Worm (Caenorhabditis elegans): ENCODE data around the gene dpy-31.

The dpy-31 gene

DNA sequence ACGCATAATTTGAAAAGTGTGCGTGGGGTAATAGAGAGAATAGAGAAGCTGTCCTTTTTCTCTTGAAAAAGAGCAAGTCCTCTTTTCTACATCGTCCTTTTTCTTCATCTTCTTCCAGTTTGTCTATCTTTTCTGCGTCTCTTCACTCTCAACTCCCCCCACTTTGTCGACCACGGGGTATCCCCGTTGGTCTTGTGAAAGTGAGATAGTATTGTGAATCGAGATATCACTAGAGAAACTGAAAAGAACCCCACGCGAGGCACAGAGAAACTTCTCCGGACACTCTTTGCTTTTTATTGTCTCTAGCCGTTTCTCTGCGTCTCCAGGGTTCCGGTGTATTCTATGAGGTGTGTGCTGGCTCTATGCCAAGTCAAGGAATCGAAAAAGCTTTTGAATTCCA, 46.4 kb upstream of the dpy-31 start (continued):
- no peak for TF ChIP-seq rec-8 (tag; optimal IDR thresholded peaks at IDR 0.05)
- no peak for TF ChIP-seq egl-44 (GFP tag; IDR thresholded peaks at IDR 0.05)
- TF ChIP-seq mel-28 (tag; optimal IDR thresholded peaks at IDR 0.05; ENCODE audit: borderline replicate concordance), result no peak
- peak; percentile 80 for TF ChIP-seq somi-1 (GFP tag; optimal IDR thresholded peaks at IDR 0.05)
- TF ChIP-seq bed-1 (GFP tag; IDR thresholded peaks at IDR 0.05), result no peak
- TF ChIP-seq chd-7 (tag; optimal IDR thresholded peaks at IDR 0.05), result peak; percentile 87
- TF ChIP-seq nhr-80 (tag; optimal IDR thresholded peaks at IDR 0.05), result peak; percentile 77
- no peak for TF ChIP-seq F49E8.2 (tag; optimal IDR thresholded peaks at IDR 0.05; ENCODE audit: insufficient read depth)
- TF ChIP-seq unc-62 (GFP tag; optimal IDR thresholded peaks at IDR 0.05), result peak; percentile 29
- TF ChIP-seq hlh-26 (GFP tag; conservative IDR thresholded peaks at IDR 0.05), result no peak
- TF ChIP-seq tbx-9 (tag; optimal IDR thresholded peaks at IDR 0.05; ENCODE audit: borderline replicate concordance), result no peak
- TF ChIP-seq nfya-1 (tag; optimal IDR thresholded peaks at IDR 0.05; ENCODE audit: borderline replicate concordance, insufficient read depth), result no peak
- TF ChIP-seq F55B11.4 (tag; optimal IDR thresholded peaks at IDR 0.05; ENCODE audit: borderline replicate concordance, insufficient read depth), result no peak

DNA sequence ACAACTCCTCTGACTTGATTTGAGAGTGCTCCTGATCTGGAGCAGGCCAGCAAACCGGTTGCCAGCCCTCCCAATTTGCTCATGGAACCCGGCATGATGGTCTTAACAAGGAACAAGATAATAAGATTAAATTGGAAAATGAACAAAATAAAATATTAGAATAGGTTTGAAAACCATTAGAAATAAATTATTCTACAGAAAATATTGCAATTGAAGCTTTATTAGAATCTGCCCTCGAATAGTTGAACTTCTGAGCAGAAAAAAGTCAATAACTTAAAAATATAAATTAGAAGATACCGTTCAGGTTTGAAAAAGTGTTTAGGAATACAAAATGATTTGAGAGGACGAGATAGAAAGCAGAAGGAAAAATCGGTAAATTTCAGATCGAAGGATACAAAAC, 43.3 kb upstream of the dpy-31 start, which contains the start of gene nuo-4:
TSS of gene nuo-4 (minus strand) at position 101 of the 400 bp plus-strand sequence.
- TF ChIP-seq egl-18 (GFP tag; IDR thresholded peaks at IDR 0.05), result no peak
- TF ChIP-seq madf-3 (GFP tag; IDR thresholded peaks at IDR 0.05), result peak; percentile 73; the same call in 1 of the 2 replicates

DNA sequence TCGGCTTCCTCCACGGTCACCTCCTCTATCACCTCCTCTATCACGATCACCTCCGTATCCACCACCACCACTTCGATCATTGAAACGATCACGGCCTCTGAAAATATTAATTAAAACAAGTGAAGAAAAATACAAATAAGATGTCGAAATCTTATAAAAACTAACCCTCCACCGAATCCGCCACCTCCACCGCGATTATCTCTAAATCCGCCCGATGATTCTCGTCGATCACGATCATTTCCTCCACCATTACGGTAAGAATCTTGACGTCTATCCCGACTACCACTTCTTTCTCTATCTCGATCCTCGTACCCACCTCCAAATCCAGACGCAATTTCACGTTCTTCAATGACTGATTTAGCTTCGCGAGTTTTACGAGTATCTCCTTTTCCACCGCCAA, 42.8 kb upstream of the dpy-31 start:
- TF ChIP-seq mel-28 (tag; optimal IDR thresholded peaks at IDR 0.05; ENCODE audit: borderline replicate concordance), result no peak

DNA sequence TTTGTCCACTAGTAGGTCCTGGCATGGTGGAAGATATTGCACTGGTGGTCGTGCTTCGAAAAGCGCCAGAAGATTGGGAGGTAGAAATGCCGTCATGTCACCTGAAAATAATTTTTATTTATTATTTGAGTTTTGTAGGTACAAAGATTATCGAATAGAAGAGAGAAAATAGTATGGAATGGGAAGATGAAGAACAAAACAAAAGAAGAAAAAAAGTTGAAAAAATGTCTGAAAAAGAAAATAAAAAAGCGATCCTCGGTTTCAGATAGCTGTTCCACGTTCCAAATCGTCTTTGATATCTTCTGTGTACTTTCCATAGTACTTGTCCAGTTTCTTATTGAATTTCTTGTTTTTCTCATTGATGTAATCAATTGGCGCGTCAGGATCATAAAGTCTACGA, 41.0 kb upstream of the dpy-31 start, which contains the start of gene rnp-7:
TSS of gene rnp-7 (minus strand) at position 101 of the 400 bp plus-strand sequence.
- TF ChIP-seq ztf-25 (GFP tag; IDR thresholded peaks at IDR 0.05) (no peak), madf-8 (GFP tag; conservative IDR thresholded peaks at IDR 0.05) (no peak)

DNA sequence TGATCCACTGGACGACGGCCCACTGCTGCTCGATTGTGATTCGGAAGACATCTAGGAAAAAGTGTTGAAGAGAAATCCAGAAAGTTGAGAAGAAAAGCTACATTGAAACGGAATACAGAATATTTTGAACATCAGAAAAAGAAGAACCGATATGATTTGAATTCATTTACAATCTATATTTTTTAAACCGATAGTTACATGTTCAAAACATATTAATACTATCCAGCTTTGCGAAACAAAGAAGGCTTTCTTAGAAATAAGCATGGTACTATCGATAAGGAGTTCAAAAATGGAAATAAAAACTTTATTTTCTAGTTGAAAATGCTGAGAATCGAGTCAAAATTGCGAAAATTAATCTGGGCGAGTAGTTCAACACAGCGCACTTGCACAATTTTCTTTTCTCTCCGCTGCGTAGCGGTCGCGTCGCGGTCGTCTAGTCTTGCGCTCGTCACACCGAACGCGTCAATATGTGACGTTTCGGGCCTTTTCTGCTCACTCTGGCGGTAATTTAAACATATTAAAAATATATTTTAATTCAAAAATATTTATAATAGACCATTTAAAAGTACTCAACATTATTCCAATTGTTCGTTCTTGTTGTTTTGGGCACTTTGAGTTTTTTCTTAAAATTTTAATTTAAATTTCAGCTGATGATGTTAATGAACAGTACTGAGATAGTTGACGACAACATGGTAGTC, 39.8 kb upstream of the dpy-31 start, which contains the start of the genes syf-2 and K04G7.1:
TSS of gene syf-2 (minus strand) at position 51 of the 698 bp plus-strand sequence.
TSS of gene K04G7.1 (plus strand) at position 648 of the 698 bp plus-strand sequence.
- TF ChIP-seq F33H1.4 (GFP tag; IDR thresholded peaks at IDR 0.05), result peak; percentile 80
- TF ChIP-seq akir-1 (GFP tag; optimal IDR thresholded peaks at IDR 0.05), result no peak
- TF ChIP-seq ztf-3 (GFP tag; optimal IDR thresholded peaks at IDR 0.05), result no peak
- no peak for TF ChIP-seq ets-4 (GFP tag; optimal IDR thresholded peaks at IDR 0.05)
- peak; percentile 4 for TF ChIP-seq hrde-1 (tag; optimal IDR thresholded peaks at IDR 0.05; ENCODE audit: borderline replicate concordance)
- TF ChIP-seq rcor-1 (GFP tag; IDR thresholded peaks at IDR 0.05), result peak; percentile 88
- peak; percentile 1 for TF ChIP-seq repo-1 (tag; optimal IDR thresholded peaks at IDR 0.05)
- peak; percentile 60; the same call in 1 of the 2 replicates for TF ChIP-seq K11D2.4 (GFP tag; IDR thresholded peaks at IDR 0.05)
- no peak for TF ChIP-seq F57A8.1 (GFP tag; optimal IDR thresholded peaks at IDR 0.05)
- peak; percentile 95 for TF ChIP-seq dox-1 (GFP tag; IDR thresholded peaks at IDR 0.05)
- TF ChIP-seq ceh-58 (GFP tag; IDR thresholded peaks at IDR 0.05), result no peak
- no peak for TF ChIP-seq cebp-2 (GFP tag; IDR thresholded peaks at IDR 0.05)
- TF ChIP-seq ztf-26 (tag; optimal IDR thresholded peaks at IDR 0.05), result peak; percentile 51
- peak; percentile 31; the same call in 1 of the 2 replicates for TF ChIP-seq madf-8 (GFP tag; conservative IDR thresholded peaks at IDR 0.05)
- TF ChIP-seq let-607 (tag; optimal IDR thresholded peaks at IDR 0.05), result peak; percentile 65 to 78
- peak; percentile 82 for TF ChIP-seq efl-1 (GFP tag; optimal IDR thresholded peaks at IDR 0.05)
- TF ChIP-seq snpc-4 (GFP tag; optimal IDR thresholded peaks at IDR 0.05), result peak; percentile 77
- peak; percentile 50 to 81 (median 66) for TF ChIP-seq snpc-4 (tag; optimal IDR thresholded peaks at IDR 0.05)
- no peak for TF ChIP-seq F22D6.2 (tag; optimal IDR thresholded peaks at IDR 0.05)
- TF ChIP-seq lag-1 (GFP tag; IDR thresholded peaks at IDR 0.05), result no peak
- TF ChIP-seq Y53G8AR.9 (GFP tag; conservative IDR thresholded peaks at IDR 0.05), result peak; percentile 78
- TF ChIP-seq mel-28 (tag; optimal IDR thresholded peaks at IDR 0.05; ENCODE audit: borderline replicate concordance), result no peak
- TF ChIP-seq lin-35 (GFP tag; optimal IDR thresholded peaks at IDR 0.05), result peak; percentile 39 to 93 (median 45)
- peak; percentile 48 for TF ChIP-seq madf-10 (tag; optimal IDR thresholded peaks at IDR 0.05)
